Worm (Caenorhabditis elegans) whole organism, L1 larva: ENCODE data around the gene pyt-1.

Experiments
- F16B12.6 ChIP-seq: fragments of 150-350 bp; optimal IDR thresholded peaks from 2 replicates; lab custom pipeline; 2014; ENCODE audit warnings: missing biosample characterization, missing genetic modification characterization
- aha-1 ChIP-seq: fragments of 150-350 bp; optimal IDR thresholded peaks from 2 replicates; lab custom pipeline; 2014; ENCODE audit warnings: missing biosample characterization, missing genetic modification characterization
- aly-2 ChIP-seq: fragments of 150-350 bp; optimal IDR thresholded peaks from 2 replicates; lab custom pipeline; 2014; ENCODE audit warnings: missing biosample characterization, missing genetic modification characterization
- blmp-1 ChIP-seq: fragments of 150-350 bp; optimal IDR thresholded peaks from 2 replicates; lab custom pipeline; 2014; ENCODE audit warnings: missing biosample characterization, missing genetic modification characterization
- ceh-63 ChIP-seq: fragments of 200-800 bp; sonication (Bioruptor generic); optimal IDR thresholded peaks from 2 replicates; lab custom pipeline; 2018; ENCODE audit warnings: mild to moderate bottlenecking, missing genetic modification characterization, missing compliant biosample characterization
- ceh-82 ChIP-seq, 3 experiments: fragments of 150-350 bp in 1 of 3; sonication (generic microtip) in 2 of 3; optimal IDR thresholded peaks; 2 replicates each; lab custom pipeline; 2014 to 2017; ENCODE audit warnings: missing biosample characterization in 3 of 3, missing genetic modification characterization in 3 of 3
- ceh-88 ChIP-seq: fragments of 200-800 bp; sonication (Bioruptor generic); IDR thresholded peaks from 2 replicates; pipeline ENCODE4 v1.3.6; 2022; ENCODE audit warnings: missing genetic modification characterization, missing compliant biosample characterization
- dpl-1 ChIP-seq, 3 experiments: fragments of 150-350 bp in 2 of 3; sonication (generic microtip) in 1 of 3; optimal IDR thresholded peaks; 2 replicates each; lab custom pipeline; 2014 to 2017; ENCODE audit warnings: missing biosample characterization in 3 of 3, missing genetic modification characterization in 3 of 3, missing genetic modification reagents in 3 of 3
- dsc-1 ChIP-seq: sonication (generic microtip); optimal IDR thresholded peaks from 2 replicates; lab custom pipeline; 2016; ENCODE audit warnings: mild to moderate bottlenecking, missing genetic modification characterization, missing compliant biosample characterization
- efl-1 ChIP-seq, 4 experiments: fragments of 150-350 bp; optimal IDR thresholded peaks in 3 of 4; peaks in 1 of 4; 1 replicate in 1 of 4; 2 replicates in 3 of 4; lab custom pipeline; 2014; ENCODE audit warnings: missing biosample characterization in 2 of 4, missing genetic modification characterization in 2 of 4, missing genetic modification reagents in 2 of 4
- efl-3 ChIP-seq: fragments of 200-800 bp; sonication (Bioruptor generic); optimal IDR thresholded peaks from 2 replicates; lab custom pipeline; 2018; ENCODE audit warnings: mild to moderate bottlenecking, missing genetic modification characterization, missing compliant biosample characterization
- egl-13 ChIP-seq: sonication (generic microtip); optimal IDR thresholded peaks from 2 replicates; lab custom pipeline; 2016; ENCODE audit warnings: missing genotype, missing genetic modification reagents, missing genetic modification characterization, missing compliant biosample characterization
- ets-5 ChIP-seq: fragments of 200-800 bp; sonication (Bioruptor generic); IDR thresholded peaks from 2 replicates; pipeline ENCODE4 v1.3.6; 2022; ENCODE audit warnings: missing genetic modification characterization, missing compliant biosample characterization
- fkh-8 ChIP-seq: sonication (generic microtip); optimal IDR thresholded peaks from 2 replicates; lab custom pipeline; 2016; ENCODE audit warnings: mild to moderate bottlenecking, missing genetic modification characterization, missing compliant biosample characterization
- isw-1 ChIP-seq: fragments of 200-800 bp; sonication (Bioruptor generic); IDR thresholded peaks from 2 replicates; pipeline ENCODE4 v1.3.6; 2022; ENCODE audit warnings: missing genetic modification characterization, missing compliant biosample characterization
- lin-14 ChIP-seq: fragments of 200-800 bp; sonication (Bioruptor generic); optimal IDR thresholded peaks from 2 replicates; lab custom pipeline; 2018; ENCODE audit warnings: mild to moderate bottlenecking, missing genetic modification characterization, moderate library complexity, missing compliant biosample characterization
- lin-15B ChIP-seq: fragments of 150-350 bp; sonication (generic microtip); optimal IDR thresholded peaks from 3 replicates; lab custom pipeline; 2014; ENCODE audit warnings: missing biosample characterization, missing genetic modification characterization
- lin-39 ChIP-seq: fragments of 150-350 bp; optimal IDR thresholded peaks from 2 replicates; lab custom pipeline; 2014; ENCODE audit warnings: missing biosample characterization, missing genetic modification reagents, missing genetic modification characterization
- lir-3 ChIP-seq: sonication (generic microtip); optimal IDR thresholded peaks from 2 replicates; lab custom pipeline; 2016; ENCODE audit warnings: mild to moderate bottlenecking, missing genetic modification characterization, moderate library complexity, missing compliant biosample characterization; ENCODE audit not compliant: poor library complexity
- mdl-1 ChIP-seq, 2 experiments: fragments of 150-350 bp; optimal IDR thresholded peaks; 2 replicates each; lab custom pipeline; 2014 to 2017; ENCODE audit warnings: missing biosample characterization in 2 of 2, missing genetic modification characterization in 2 of 2, inconsistent platforms in 1 of 2
- mef-2 ChIP-seq: fragments of 150-350 bp; optimal IDR thresholded peaks from 2 replicates; lab custom pipeline; 2014; ENCODE audit warnings: missing biosample characterization, missing genetic modification characterization
- nhr-28 ChIP-seq: fragments of 150-350 bp; optimal IDR thresholded peaks from 2 replicates; lab custom pipeline; 2014; ENCODE audit warnings: missing biosample characterization, missing genetic modification characterization
- nhr-47 ChIP-seq: sonication (generic microtip); optimal IDR thresholded peaks from 2 replicates; lab custom pipeline; 2016; ENCODE audit warnings: mild to moderate bottlenecking, missing genetic modification characterization, moderate library complexity, missing compliant biosample characterization
- nhr-71 ChIP-seq: sonication (generic microtip); optimal IDR thresholded peaks from 2 replicates; lab custom pipeline; 2016; ENCODE audit warnings: mild to moderate bottlenecking, missing genetic modification characterization, moderate library complexity, missing compliant biosample characterization
- nhr-84 ChIP-seq: sonication (generic microtip); optimal IDR thresholded peaks from 2 replicates; lab custom pipeline; 2017; ENCODE audit warnings: missing biosample characterization, missing genetic modification characterization
- nhr-85 ChIP-seq: sonication (generic microtip); peaks from one replicate; lab custom pipeline; 2016; ENCODE audit warnings: missing genetic modification characterization, inconsistent platforms, missing compliant biosample characterization
- sptf-1 ChIP-seq: fragments of 150-350 bp; optimal IDR thresholded peaks from 2 replicates; lab custom pipeline; 2014; ENCODE audit warnings: missing biosample characterization, missing genetic modification characterization
- unc-130 ChIP-seq: fragments of 150-350 bp; optimal IDR thresholded peaks from 2 replicates; lab custom pipeline; 2017; ENCODE audit warnings: missing biosample characterization, missing genetic modification characterization, inconsistent platforms
- unc-30 ChIP-seq: sonication (generic microtip); optimal IDR thresholded peaks from 2 replicates; lab custom pipeline; 2017; ENCODE audit warnings: missing biosample characterization, missing genetic modification characterization
- zag-1 ChIP-seq: fragments of 150-350 bp; optimal IDR thresholded peaks from 2 replicates; lab custom pipeline; 2014; ENCODE audit warnings: missing biosample characterization, missing genetic modification characterization
- zip-4 ChIP-seq: fragments of 200-800 bp; sonication (Bioruptor generic); optimal IDR thresholded peaks from 2 replicates; lab custom pipeline; 2018; ENCODE audit warnings: mild to moderate bottlenecking, missing genetic modification characterization, moderate library complexity, missing compliant biosample characterization
- ztf-11 ChIP-seq, 2 experiments: sonication (generic microtip); optimal IDR thresholded peaks; 2 replicates each; lab custom pipeline; 2016 to 2017; ENCODE audit warnings: missing genetic modification characterization in 2 of 2, missing biosample characterization in 1 of 2, missing compliant biosample characterization in 1 of 2

Gene pyt-1

DNA sequence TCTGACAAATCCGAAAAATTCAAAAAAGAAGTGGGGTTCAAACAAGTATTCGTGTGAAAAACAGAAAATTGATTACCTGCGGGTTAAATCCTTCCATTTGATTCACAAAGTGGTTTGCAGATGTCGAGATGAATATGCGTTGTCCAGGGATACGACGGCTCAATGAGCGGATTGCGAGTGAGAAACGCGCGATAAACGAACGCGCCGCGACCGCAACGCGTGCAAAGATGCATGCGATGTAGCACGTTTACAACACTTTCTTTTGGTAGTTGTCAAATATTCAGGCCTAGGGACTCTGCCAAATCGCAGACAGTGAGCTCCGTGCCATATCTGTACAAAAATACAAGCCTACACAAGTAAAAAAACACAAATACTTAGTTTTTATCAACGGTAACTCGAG is 9.5 kb upstream of the pyt-1 start, which contains the start of gene fubl-1 (continued):
- TF ChIP-seq dpl-1 (GFP tag; optimal IDR thresholded peaks at IDR 0.05; lab: Kevin White, UChicago) (peak in 2 of 3 experiments; percentile 41 to 62), ets-5 (GFP tag; lab: Robert Waterston, UW) (no peak)

DNA sequence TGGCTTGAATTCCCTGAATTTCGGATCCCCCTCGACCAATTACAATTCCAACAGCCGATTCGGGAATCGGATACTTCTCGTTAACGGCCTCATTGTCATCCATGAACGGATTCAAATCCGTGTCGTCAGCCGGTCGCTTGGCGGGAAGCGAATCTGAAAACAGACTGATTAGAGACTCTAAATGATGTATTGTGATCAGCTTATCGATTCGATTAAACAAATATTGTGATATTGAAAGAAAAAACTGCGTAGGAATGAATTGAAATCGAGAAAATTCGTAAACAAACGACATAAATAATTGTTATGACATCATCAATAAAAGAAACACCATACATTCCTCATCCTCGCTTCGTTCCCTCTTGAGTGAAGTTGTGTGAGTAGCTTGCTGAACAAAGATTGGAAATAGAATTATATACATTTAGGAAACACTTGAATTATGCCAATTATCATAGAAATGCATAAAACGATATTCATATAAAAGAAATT is 8.9 kb upstream of the pyt-1 start:
- TF ChIP-seq zip-4 (GFP tag; lab: Kevin White, UChicago) (no peak), efl-1 (optimal IDR thresholded peaks at IDR 0.05; lab: Kevin White, UChicago) (no peak), efl-1 (GFP tag; optimal IDR thresholded peaks at IDR 0.05 in 1 of 2; lab: Kevin White, UChicago) (peak in 1 of 2 experiments; percentile 11), nhr-85 (tag; lab: Kevin White, UChicago) (peak; percentile 53)

DNA sequence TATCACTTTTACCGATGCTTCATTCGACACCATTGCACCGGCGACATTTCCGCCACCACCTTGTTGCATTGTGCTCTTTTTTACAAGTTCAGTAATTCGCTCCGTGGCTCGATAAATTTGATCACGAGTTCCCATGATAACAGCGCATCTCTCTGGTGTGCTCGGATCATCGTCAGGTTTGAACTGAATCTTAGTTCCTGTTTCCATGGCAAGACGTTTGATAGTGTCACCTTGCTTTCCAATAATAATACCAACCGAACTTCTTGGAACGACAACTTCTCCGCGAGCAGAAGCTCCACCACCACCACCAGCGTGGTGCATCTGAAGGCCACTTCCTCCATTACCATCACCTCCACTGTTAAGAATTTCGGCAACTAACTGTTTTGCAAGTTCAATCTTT is 8.0 kb upstream of the pyt-1 start:
- TF ChIP-seq lin-39 (tag; lab: Kevin White, UChicago), result no peak
- TF ChIP-seq ztf-11 (tag; optimal IDR thresholded peaks at IDR 0.05; lab: Kevin White, UChicago), result no peak

DNA sequence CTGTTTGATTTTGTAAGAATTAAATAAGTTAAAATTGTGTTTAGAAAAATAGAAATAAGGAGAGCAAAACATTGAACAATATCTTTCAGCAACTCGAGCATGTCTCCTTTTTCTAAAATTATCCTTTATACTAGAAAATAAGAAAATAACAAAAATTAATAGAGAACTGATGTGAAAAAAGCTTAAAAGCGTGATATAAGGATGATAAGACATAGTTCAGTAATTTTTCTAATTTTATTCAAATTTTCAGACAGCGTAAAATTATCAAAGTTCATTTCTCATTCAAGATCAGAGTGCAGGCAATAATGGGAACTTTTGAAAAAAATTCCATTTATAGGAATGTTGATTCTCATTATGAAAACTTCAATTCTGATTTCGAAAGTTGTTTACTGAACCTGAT is 4.2 kb upstream of the pyt-1 start, which contains the start of gene str-182:
TSS of gene str-182 (minus strand) at position 101 of the 400 bp plus-strand sequence.
- TF ChIP-seq lir-3 (tag; lab: Kevin White, UChicago) (no peak), efl-3 (GFP tag; lab: Kevin White, UChicago) (no peak), dsc-1 (no peak), nhr-71 (tag; lab: Kevin White, UChicago) (peak; percentile 12), aha-1 (tag; lab: Kevin White, UChicago) (no peak), efl-1 (optimal IDR thresholded peaks at IDR 0.05; lab: Kevin White, UChicago) (no peak), efl-1 (GFP tag; optimal IDR thresholded peaks at IDR 0.05 in 1 of 2; lab: Kevin White, UChicago) (no peak), lin-14 (GFP tag; lab: Kevin White, UChicago) (no peak), mdl-1 (tag; optimal IDR thresholded peaks at IDR 0.05; lab: Kevin White, UChicago) (no peak), zag-1 (no peak), fkh-8 (tag; lab: Kevin White, UChicago) (peak; percentile 41), ztf-11 (tag; optimal IDR thresholded peaks at IDR 0.05; lab: Kevin White, UChicago) (no peak), lin-39 (tag; lab: Kevin White, UChicago) (no peak), ceh-63 (GFP tag; lab: Kevin White, UChicago) (no peak), nhr-84 (tag; lab: Kevin White, UChicago) (no peak), lin-15B (tag; lab: Kevin White, UChicago) (no peak), ceh-88 (GFP tag; lab: Robert Waterston, UW) (no peak), unc-30 (tag; lab: Kevin White, UChicago) (no peak), F16B12.6 (tag; lab: Kevin White, UChicago) (no peak)

DNA sequence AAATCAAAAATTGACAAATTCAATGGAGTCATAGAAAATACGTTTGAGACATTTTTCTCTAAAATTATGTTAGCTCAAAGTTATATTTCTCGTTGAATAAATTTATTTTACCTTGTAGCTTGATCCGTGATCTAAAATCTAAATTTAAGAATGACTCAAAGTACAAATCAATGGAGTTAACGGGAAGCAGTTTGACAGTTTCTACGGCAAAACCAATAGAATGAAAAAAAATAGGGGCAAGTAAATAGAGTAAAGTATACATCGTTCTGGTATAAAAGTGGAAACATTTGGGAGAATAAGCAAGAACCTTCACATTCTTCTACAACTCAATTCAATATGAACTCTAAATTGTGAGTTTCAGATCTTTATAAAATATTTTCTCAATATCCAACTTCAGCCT is 1.8 kb upstream of the pyt-1 start, which contains the start of gene fipr-6:
TSS of gene fipr-6 (plus strand) at position 301 of the 400 bp plus-strand sequence.
- no peak for TF ChIP-seq aly-2 (tag; lab: Kevin White, UChicago)
- no peak for TF ChIP-seq lin-15B (tag; lab: Kevin White, UChicago)
- TF ChIP-seq egl-13 (tag; lab: Kevin White, UChicago), result no peak
- TF ChIP-seq zag-1, result no peak
- TF ChIP-seq unc-130, result no peak
- no peak for TF ChIP-seq ceh-82 (tag; optimal IDR thresholded peaks at IDR 0.05; lab: Kevin White, UChicago)
- no peak for TF ChIP-seq nhr-47 (tag; lab: Kevin White, UChicago)
- TF ChIP-seq blmp-1 (tag; lab: Kevin White, UChicago), result no peak
- no peak for TF ChIP-seq sptf-1 (tag; lab: Kevin White, UChicago)
- TF ChIP-seq isw-1 (GFP tag; lab: Robert Waterston, UW), result no peak
- TF ChIP-seq nhr-28 (tag; lab: Kevin White, UChicago), result no peak
- TF ChIP-seq mef-2 (tag; lab: Kevin White, UChicago), result no peak
